Fruit fly (Drosophila melanogaster): ENCODE data around the gene Vps53.

DNA sequence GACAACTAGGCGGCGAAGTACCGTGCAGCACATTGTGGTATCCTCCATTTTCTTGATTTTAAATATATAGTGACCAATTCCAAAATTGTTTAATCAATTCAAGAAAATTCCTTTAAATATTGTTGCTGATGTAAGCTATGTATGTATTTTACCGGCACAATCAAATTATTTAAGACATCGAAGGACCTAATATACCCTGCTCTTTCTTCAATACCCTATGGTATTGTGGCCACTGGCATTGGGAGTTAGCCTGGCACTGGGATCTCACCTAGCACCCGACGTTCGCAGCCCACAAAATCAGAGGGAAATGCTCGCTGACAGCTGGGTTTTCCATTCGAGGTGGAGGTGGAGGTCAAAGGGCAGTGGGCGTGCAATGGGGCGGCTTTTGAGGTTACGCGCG is 36.3 kb upstream of the Vps53 start:
- no peak for TF ChIP-seq Pif1B (GFP tag; optimal IDR thresholded peaks at IDR 0.05)
- no peak for TF ChIP-seq CG32121 (GFP tag; IDR thresholded peaks at IDR 0.05)
- no peak for TF ChIP-seq EcR (GFP tag; optimal IDR thresholded peaks at IDR 0.05)
- TF ChIP-seq CG10348 (GFP tag; IDR thresholded peaks at IDR 0.05): no peak
- TF ChIP-seq CG8301 (tag; optimal IDR thresholded peaks at IDR 0.05): no peak
- no peak for TF ChIP-seq CG34367 (tag; optimal IDR thresholded peaks at IDR 0.05)

Measured in whole organism, pupa.